Fruit fly (Drosophila melanogaster): ENCODE measurements around the gene betaTub97EF.
A peak's percentile ranks its signal among the peaks of the same experiment; 100 is the strongest.

The betaTub97EF gene

dm6 chr3R:27922673-27923175 lies 65.5 kb downstream of the betaTub97EF start, which contains the start of gene RpL4 (continued):
- no peak for TF ChIP-seq lov (optimal IDR thresholded peaks at IDR 0.05)
- TF ChIP-seq lov (GFP tag; IDR thresholded peaks at IDR 0.05) = peak; percentile 87
- TF ChIP-seq CG5180 (GFP tag; optimal IDR thresholded peaks at IDR 0.05) = peak; percentile 76
- TF ChIP-seq gem (tag; optimal IDR thresholded peaks at IDR 0.05) = peak; percentile 59
- TF ChIP-seq hbn (GFP tag; IDR thresholded peaks at IDR 0.05; ENCODE audit: partially characterized antibody) = no peak
- peak; percentile 71 for TF ChIP-seq CG8388 (GFP tag; optimal IDR thresholded peaks at IDR 0.05)
- TF ChIP-seq CG11456 (GFP tag; IDR thresholded peaks at IDR 0.05) = peak; percentile 90
- peak; percentile 71 for TF ChIP-seq repo (GFP tag; optimal IDR thresholded peaks at IDR 0.05)
- peak; percentile 77 for TF ChIP-seq Atf6 (GFP tag; IDR thresholded peaks at IDR 0.05)
- TF ChIP-seq stwl (tag; optimal IDR thresholded peaks at IDR 0.05) = peak; percentile 69
- peak; percentile 91 for TF ChIP-seq CG10209 (GFP tag; optimal IDR thresholded peaks at IDR 0.05)
- TF ChIP-seq nmo (GFP tag; optimal IDR thresholded peaks at IDR 0.05) = peak; percentile 71
- TF ChIP-seq p53 (GFP tag; optimal IDR thresholded peaks at IDR 0.05) = peak; percentile 77
- TF ChIP-seq pros (GFP tag; optimal IDR thresholded peaks at IDR 0.05) = peak; percentile 25
- TF ChIP-seq CTCF (GFP tag; optimal IDR thresholded peaks at IDR 0.05) = peak; percentile 45
- peak; percentile 79 for TF ChIP-seq NFAT (GFP tag; IDR thresholded peaks at IDR 0.05)
- TF ChIP-seq CG11398 (GFP tag; optimal IDR thresholded peaks at IDR 0.05) = peak; percentile 81
- TF ChIP-seq CG10543 (GFP tag; optimal IDR thresholded peaks at IDR 0.05) = peak; percentile 93
- peak; percentile 78 for TF ChIP-seq CG12744 (GFP tag; optimal IDR thresholded peaks at IDR 0.05)
- no peak for TF ChIP-seq tll (GFP tag; optimal IDR thresholded peaks at IDR 0.05)
- peak; percentile 83 for TF ChIP-seq H2.0 (GFP tag; IDR thresholded peaks at IDR 0.05)
- TF ChIP-seq CG17568 (GFP tag; optimal IDR thresholded peaks at IDR 0.05) = peak; percentile 90
- no peak for TF ChIP-seq CG7963 (GFP tag; IDR thresholded peaks at IDR 0.05; ENCODE audit: partially characterized antibody)
- peak; percentile 39 for TF ChIP-seq zf30C (GFP tag; optimal IDR thresholded peaks at IDR 0.05)
- peak; percentile 87 for TF ChIP-seq Sox100B (GFP tag; optimal IDR thresholded peaks at IDR 0.05)
- peak; percentile 41; the same call in 1 of the 2 replicates for TF ChIP-seq wdn (GFP tag; IDR thresholded peaks at IDR 0.05)
- peak; percentile 61 for TF ChIP-seq Hr3 (GFP tag; optimal IDR thresholded peaks at IDR 0.05)
- TF ChIP-seq az2 (GFP tag; optimal IDR thresholded peaks at IDR 0.05) = peak; percentile 78
- peak; percentile 84 for TF ChIP-seq trh (GFP tag; optimal IDR thresholded peaks at IDR 0.05)
- peak; percentile 62 for TF ChIP-seq CG8281 (tag; optimal IDR thresholded peaks at IDR 0.05)
- peak; percentile 89 for TF ChIP-seq sens-2 (GFP tag; IDR thresholded peaks at IDR 0.05)
- TF ChIP-seq Dad (GFP tag; optimal IDR thresholded peaks at IDR 0.05) = peak; percentile 85
- no peak for TF ChIP-seq Adf1 (GFP tag; IDR thresholded peaks at IDR 0.05)
- TF ChIP-seq CG10321 (GFP tag; IDR thresholded peaks at IDR 0.05) = peak; percentile 51; the same call in 1 of the 2 replicates
- peak; percentile 79 for TF ChIP-seq Side (GFP tag; optimal IDR thresholded peaks at IDR 0.05)
- TF ChIP-seq gcm (GFP tag; optimal IDR thresholded peaks at IDR 0.05) = peak; percentile 65
- peak; percentile 87 for TF ChIP-seq bigmax (GFP tag; optimal IDR thresholded peaks at IDR 0.05)
- no peak for TF ChIP-seq Doc3 (GFP tag; IDR thresholded peaks at IDR 0.05; ENCODE audit: partially characterized antibody)
- peak; percentile 27; the same call in 1 of the 2 replicates for TF ChIP-seq bbx (GFP tag; IDR thresholded peaks at IDR 0.05; ENCODE audit: partially characterized antibody)
- TF ChIP-seq Myb (GFP tag; optimal IDR thresholded peaks at IDR 0.05) = peak; percentile 43
- TF ChIP-seq Bgb (GFP tag; IDR thresholded peaks at IDR 0.05; ENCODE audit: partially characterized antibody) = peak; percentile 43
- peak; percentile 71 for TF ChIP-seq CG17802 (tag; optimal IDR thresholded peaks at IDR 0.05)
- peak; percentile 76 for TF ChIP-seq CG14710 (tag; optimal IDR thresholded peaks at IDR 0.05)
- TF ChIP-seq h (optimal IDR thresholded peaks at IDR 0.05) = no peak
- no peak for TF ChIP-seq sc (optimal IDR thresholded peaks at IDR 0.05)
- TF ChIP-seq sc (GFP tag; optimal IDR thresholded peaks at IDR 0.05) = peak; percentile 88
- peak; percentile 83 for TF ChIP-seq sd (tag; optimal IDR thresholded peaks at IDR 0.05)
- TF ChIP-seq CG2678 (tag; optimal IDR thresholded peaks at IDR 0.05) = peak; percentile 71
- peak; percentile 51 for TF ChIP-seq pum (GFP tag; optimal IDR thresholded peaks at IDR 0.05)
- peak; percentile 51 for TF ChIP-seq twi (tag; optimal IDR thresholded peaks at IDR 0.05)
- TF ChIP-seq CG4424 (GFP tag; optimal IDR thresholded peaks at IDR 0.05) = peak; percentile 78
